Worm (Caenorhabditis elegans) whole organism, L3 larva: ENCODE results near the gene C03A3.2.

ENCODE experiments used
- lin-39 ChIP-seq: fragments of 150-350 bp; optimal IDR thresholded peaks from 2 replicates; lab custom pipeline; 2018; ENCODE audit warnings: missing biosample characterization, missing genetic modification reagents, missing genetic modification characterization
- nhr-11 ChIP-seq: fragments of 150-350 bp; optimal IDR thresholded peaks from 2 replicates; lab custom pipeline; 2014; ENCODE audit warnings: missing biosample characterization, missing genetic modification characterization
- nhr-23 ChIP-seq: fragments of 150-350 bp; optimal IDR thresholded peaks from 2 replicates; lab custom pipeline; 2014; ENCODE audit warnings: missing biosample characterization, missing genetic modification reagents, missing genetic modification characterization
- nhr-28 ChIP-seq: fragments of 150-350 bp; optimal IDR thresholded peaks from 2 replicates; lab custom pipeline; 2014; ENCODE audit warnings: missing biosample characterization, missing genetic modification characterization
- pha-4 ChIP-seq: fragments of 150-350 bp; optimal IDR thresholded peaks from 2 replicates; lab custom pipeline; 2014; ENCODE audit warnings: missing biosample characterization, missing genetic modification reagents, missing genetic modification characterization
- skn-1 ChIP-seq: fragments of 150-350 bp; optimal IDR thresholded peaks from 2 replicates; lab custom pipeline; 2014; ENCODE audit warnings: missing biosample characterization, missing genetic modification characterization
- unc-62 ChIP-seq: fragments of 150-350 bp; sonication (generic microtip); optimal IDR thresholded peaks from 4 replicates; lab custom pipeline; 2014; ENCODE audit warnings: missing biosample characterization, missing genetic modification reagents, missing genetic modification characterization

- TF ChIP-seq unc-62 (GFP tag; lab: Kevin White, UChicago), result no peak
- TF ChIP-seq nhr-11, result no peak
- TF ChIP-seq nhr-28 (tag; lab: Kevin White, UChicago), result no peak
- TF ChIP-seq lin-39 (tag; lab: Kevin White, UChicago), result no peak
- TF ChIP-seq nhr-23 (tag; lab: Kevin White, UChicago), result no peak
- no peak for TF ChIP-seq skn-1
- no peak for TF ChIP-seq pha-4
Observed at ce11 chrX:11270882-11271281, 8.2 kb downstream of the C03A3.2 start, which contains the start of gene ifa-1.
